Worm (Caenorhabditis elegans) whole organism, L1 larva: ENCODE data around the gene mtg-1.
A peak's percentile ranks its signal among the peaks of the same experiment; 100 is the strongest.

ENCODE experiments used
- C04F5.9 ChIP-seq: sonication (generic microtip); optimal IDR thresholded peaks from 2 replicates; lab custom pipeline; 2016; ENCODE audit warnings: missing genetic modification characterization, missing compliant biosample characterization
- dsc-1 ChIP-seq: sonication (generic microtip); optimal IDR thresholded peaks from 2 replicates; lab custom pipeline; 2016; ENCODE audit warnings: mild to moderate bottlenecking, missing genetic modification characterization, missing compliant biosample characterization
- irx-1 ChIP-seq: sonication (generic microtip); optimal IDR thresholded peaks from 2 replicates; lab custom pipeline; 2016; ENCODE audit warnings: missing genetic modification characterization, missing compliant biosample characterization
- lin-13 ChIP-seq: fragments of 150-350 bp; optimal IDR thresholded peaks from 2 replicates; lab custom pipeline; 2014; ENCODE audit warnings: missing biosample characterization, missing genetic modification reagents, missing genetic modification characterization
- lir-3 ChIP-seq: sonication (generic microtip); optimal IDR thresholded peaks from 2 replicates; lab custom pipeline; 2016; ENCODE audit warnings: mild to moderate bottlenecking, missing genetic modification characterization, moderate library complexity, missing compliant biosample characterization; ENCODE audit not compliant: poor library complexity
- lsy-2 ChIP-seq, 2 experiments: fragments of 150-350 bp; optimal IDR thresholded peaks; 2 replicates each; lab custom pipeline; 2014; ENCODE audit warnings: missing biosample characterization in 2 of 2, missing genetic modification characterization in 2 of 2
- mdl-1 ChIP-seq, 2 experiments: fragments of 150-350 bp; optimal IDR thresholded peaks; 2 replicates each; lab custom pipeline; 2014 to 2017; ENCODE audit warnings: missing biosample characterization in 2 of 2, missing genetic modification characterization in 2 of 2, inconsistent platforms in 1 of 2
- nhr-76 ChIP-seq: sonication (generic microtip); optimal IDR thresholded peaks from 2 replicates; lab custom pipeline; 2017; ENCODE audit warnings: missing biosample characterization, missing genetic modification characterization
- snpc-4 ChIP-seq: fragments of 150-350 bp; optimal IDR thresholded peaks from 2 replicates; lab custom pipeline; 2014; ENCODE audit warnings: missing biosample characterization, missing genetic modification characterization
- unc-62 ChIP-seq: fragments of 150-350 bp; optimal IDR thresholded peaks from 2 replicates; lab custom pipeline; 2014; ENCODE audit warnings: missing biosample characterization, missing genetic modification reagents, missing genetic modification characterization
- vab-15 ChIP-seq: sonication (generic microtip); optimal IDR thresholded peaks from 2 replicates; lab custom pipeline; 2017; ENCODE audit warnings: missing genotype, mild to moderate bottlenecking, missing genetic modification characterization, missing compliant biosample characterization
- zag-1 ChIP-seq: fragments of 150-350 bp; optimal IDR thresholded peaks from 2 replicates; lab custom pipeline; 2014; ENCODE audit warnings: missing biosample characterization, missing genetic modification characterization

DNA sequence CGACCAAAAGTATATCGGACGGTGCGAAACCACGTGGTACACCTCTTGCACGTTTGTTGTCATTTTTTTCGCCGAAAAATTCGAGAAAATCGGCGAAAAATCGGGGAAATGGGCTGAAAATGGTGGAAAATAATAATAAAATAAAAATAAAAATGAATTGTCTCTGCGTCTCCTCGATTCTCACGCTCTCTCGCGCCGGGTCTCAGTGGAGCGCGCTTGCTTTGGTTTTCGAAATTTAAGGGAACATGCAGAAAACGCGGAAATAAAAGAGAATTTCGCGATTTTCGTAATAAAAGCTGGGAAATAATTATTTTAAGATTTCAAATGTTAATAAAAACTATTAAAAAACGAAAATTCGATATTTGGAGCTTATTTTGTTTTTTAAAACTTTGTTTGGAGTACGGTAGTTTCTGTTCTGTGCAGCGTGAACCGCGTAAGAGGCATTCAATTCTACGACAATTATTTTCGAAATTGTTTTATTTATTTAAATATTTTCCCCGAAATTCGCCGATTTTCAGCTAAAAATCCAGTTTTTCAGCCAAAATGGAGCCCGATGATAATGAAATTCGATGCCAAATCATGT lies 37.6 kb upstream of the mtg-1 start, which contains the start of the genes ave-1 and M01G5.1:
- TF ChIP-seq dsc-1 (tag; lab: Kevin White, UChicago) = no peak
- TF ChIP-seq zag-1 (tag; lab: Kevin White, UChicago) = no peak
- no peak for TF ChIP-seq vab-15 (tag; lab: Kevin White, UChicago)
- TF ChIP-seq C04F5.9 = no peak
- TF ChIP-seq snpc-4 (tag; lab: Kevin White, UChicago) = no peak
- TF ChIP-seq irx-1 (tag; lab: Kevin White, UChicago) = no peak
- no peak for TF ChIP-seq lir-3 (tag; lab: Kevin White, UChicago)
- TF ChIP-seq mdl-1 (tag; optimal IDR thresholded peaks at IDR 0.05; lab: Kevin White, UChicago) = no peak
- TF ChIP-seq unc-62 = no peak
- peak; percentile 65 to 75 for TF ChIP-seq lsy-2 (tag; optimal IDR thresholded peaks at IDR 0.05; lab: Kevin White, UChicago)
- no peak for TF ChIP-seq nhr-76
- TF ChIP-seq lin-13 (GFP tag; lab: Kevin White, UChicago) = peak; percentile 25
